Fruit fly (Drosophila melanogaster): Measurements from ENCODE around the gene hh.

Gene hh

dm6 chr3R:23149021-23149571, 7.4 kb upstream of the hh start (continued):
- no peak for TF ChIP-seq wor (GFP tag; IDR thresholded peaks at IDR 0.05)
- TF ChIP-seq onecut (GFP tag; IDR thresholded peaks at IDR 0.05) = no peak
- no peak for TF ChIP-seq HmgZ (tag; optimal IDR thresholded peaks at IDR 0.05)
- no peak for TF ChIP-seq CkIIα-i1 (GFP tag; IDR thresholded peaks at IDR 0.05)
- TF ChIP-seq CG4328 (GFP tag; optimal IDR thresholded peaks at IDR 0.05) = no peak
- no peak for TF ChIP-seq Aef1 (GFP tag; IDR thresholded peaks at IDR 0.05)
- TF ChIP-seq ara (GFP tag; IDR thresholded peaks at IDR 0.05) = peak; percentile 50; the same call in 1 of the 2 replicates
- TF ChIP-seq Dbx (GFP tag; IDR thresholded peaks at IDR 0.05) = no peak
- TF ChIP-seq CG7357 (GFP tag; IDR thresholded peaks at IDR 0.05) = no peak
- no peak; the same call in 1 of the 2 replicates for TF ChIP-seq CG4404 (GFP tag; IDR thresholded peaks at IDR 0.05)
- no peak for TF ChIP-seq CG6654 (GFP tag; optimal IDR thresholded peaks at IDR 0.05)
- no peak for TF ChIP-seq ATbp (GFP tag; optimal IDR thresholded peaks at IDR 0.05)
- no peak for TF ChIP-seq vfl (GFP tag; optimal IDR thresholded peaks at IDR 0.05)
- peak; percentile 63 for TF ChIP-seq CG10267 (tag; optimal IDR thresholded peaks at IDR 0.05)
- TF ChIP-seq MESR4 (GFP tag; optimal IDR thresholded peaks at IDR 0.05) = no peak
- peak; percentile 15 for TF ChIP-seq Usf (GFP tag; optimal IDR thresholded peaks at IDR 0.05)
- no peak for TF ChIP-seq ro (GFP tag; IDR thresholded peaks at IDR 0.05)
- TF ChIP-seq Eip74EF (GFP tag; optimal IDR thresholded peaks at IDR 0.05) = no peak
- no peak for TF ChIP-seq CG13287 (GFP tag; IDR thresholded peaks at IDR 0.05; ENCODE audit: partially characterized antibody)
- TF ChIP-seq D19A (tag; optimal IDR thresholded peaks at IDR 0.05) = peak; percentile 32
- TF ChIP-seq CG7745 (tag; optimal IDR thresholded peaks at IDR 0.05) = no peak
- TF ChIP-seq CG12155 (GFP tag; optimal IDR thresholded peaks at IDR 0.05) = no peak
- TF ChIP-seq CG6854 (GFP tag; optimal IDR thresholded peaks at IDR 0.05) = no peak
- TF ChIP-seq ab (GFP tag; optimal IDR thresholded peaks at IDR 0.05) = no peak
- TF ChIP-seq pfk (GFP tag; optimal IDR thresholded peaks at IDR 0.05) = no peak
- no peak for TF ChIP-seq schlank (tag; optimal IDR thresholded peaks at IDR 0.05)
- TF ChIP-seq CG2120 (GFP tag; optimal IDR thresholded peaks at IDR 0.05) = no peak
- no peak for TF ChIP-seq CG8478 (optimal IDR thresholded peaks at IDR 0.05)
- TF ChIP-seq CG17186 (GFP tag; optimal IDR thresholded peaks at IDR 0.05) = no peak
- TF ChIP-seq CG2199 (GFP tag; IDR thresholded peaks at IDR 0.05) = no peak
- TF ChIP-seq Max (GFP tag; optimal IDR thresholded peaks at IDR 0.05) = no peak
- TF ChIP-seq ken (GFP tag; IDR thresholded peaks at IDR 0.05) = no peak
- TF ChIP-seq CG2889 (GFP tag; IDR thresholded peaks at IDR 0.05) = no peak
- TF ChIP-seq CG13424 (tag; optimal IDR thresholded peaks at IDR 0.05) = peak; percentile 26
- no peak for TF ChIP-seq her (GFP tag; optimal IDR thresholded peaks at IDR 0.05)
- peak; percentile 63 for TF ChIP-seq CG17361 (GFP tag; IDR thresholded peaks at IDR 0.05)
- TF ChIP-seq Kr (GFP tag; optimal IDR thresholded peaks at IDR 0.05) = no peak
- TF ChIP-seq lola (GFP tag; optimal IDR thresholded peaks at IDR 0.05) = peak in 1 of 3 experiments; percentile 80
- TF ChIP-seq CG18262 (tag; optimal IDR thresholded peaks at IDR 0.05) = peak; percentile 73
- no peak for TF ChIP-seq CG6813 (GFP tag; optimal IDR thresholded peaks at IDR 0.05)
- TF ChIP-seq Hmr (GFP tag; optimal IDR thresholded peaks at IDR 0.05) = no peak
- TF ChIP-seq exex (tag; optimal IDR thresholded peaks at IDR 0.05) = no peak
- no peak for TF ChIP-seq CG4282 (GFP tag; optimal IDR thresholded peaks at IDR 0.05)
- TF ChIP-seq Asciz (GFP tag; optimal IDR thresholded peaks at IDR 0.05) = no peak
- TF ChIP-seq CG16815 (GFP tag; optimal IDR thresholded peaks at IDR 0.05) = peak; percentile 60
- no peak for TF ChIP-seq CG18764 (GFP tag; optimal IDR thresholded peaks at IDR 0.05)
- TF ChIP-seq CG8944 (GFP tag; optimal IDR thresholded peaks at IDR 0.05) = no peak
- peak; percentile 15 for TF ChIP-seq CG8290 (GFP tag; optimal IDR thresholded peaks at IDR 0.05)
- no peak for TF ChIP-seq CG8290 (tag; optimal IDR thresholded peaks at IDR 0.05)
- TF ChIP-seq dmrt99B (tag; optimal IDR thresholded peaks at IDR 0.05) = no peak
- TF ChIP-seq CG3065 (GFP tag; optimal IDR thresholded peaks at IDR 0.05) = no peak

All from whole organism, embryonic.